Fruit fly (Drosophila melanogaster) whole organism, embryonic: ENCODE data around the gene CG13408.

Experiments used
- Antp ChIP-seq: fragments of 200-800 bp; sonication (Bioruptor generic); optimal IDR thresholded peaks from 3 replicates; lab custom pipeline; 2016; ENCODE audit warnings: missing biosample characterization, missing genetic modification characterization
- CG10147 ChIP-seq: fragments of 200-800 bp; sonication (Bioruptor generic); optimal IDR thresholded peaks from 2 replicates; lab custom pipeline; 2019; ENCODE audit warnings: missing biosample characterization, mild to moderate bottlenecking, missing genetic modification characterization, moderate library complexity
- CG10274 ChIP-seq: fragments of 200-800 bp; sonication (Bioruptor generic); optimal IDR thresholded peaks from 3 replicates; lab custom pipeline; 2017; ENCODE audit warnings: missing biosample characterization, mild to moderate bottlenecking, missing genetic modification characterization
- CG10979 ChIP-seq: fragments of 200-800 bp; sonication (Bioruptor generic); optimal IDR thresholded peaks from 2 replicates; lab custom pipeline; 2018; ENCODE audit warnings: missing biosample characterization, mild to moderate bottlenecking, missing genetic modification characterization, moderate library complexity
- CG11085 ChIP-seq: fragments of 200-800 bp; sonication (Bioruptor generic); IDR thresholded peaks from 2 replicates; pipeline ENCODE4 v1.3.6; 2022; ENCODE audit warnings: missing biosample characterization, missing genetic modification characterization
- CG11560 ChIP-seq: fragments of 200-800 bp; sonication (Bioruptor generic); IDR thresholded peaks from 3 replicates; pipeline ENCODE4 v1.3.6; 2022; ENCODE audit warnings: missing biosample characterization, missing genetic modification characterization
- CG12155 ChIP-seq: fragments of 200-800 bp; sonication (Bioruptor generic); optimal IDR thresholded peaks from 3 replicates; lab custom pipeline; 2016; ENCODE audit warnings: missing biosample characterization, missing genetic modification characterization
- CG1233 ChIP-seq: fragments of 200-800 bp; sonication (Bioruptor generic); optimal IDR thresholded peaks from 4 replicates; lab custom pipeline; 2018; ENCODE audit warnings: missing biosample characterization, mild to moderate bottlenecking, missing genetic modification characterization
- CG14050 ChIP-seq: fragments of 200-800 bp; sonication (Bioruptor generic); IDR thresholded peaks from 3 replicates; pipeline ENCODE4 v1.3.6; 2022; ENCODE audit warnings: missing biosample characterization, missing genetic modification characterization
- CG1529 ChIP-seq: fragments of 200-800 bp; sonication (Bioruptor generic); optimal IDR thresholded peaks from 3 replicates; lab custom pipeline; 2018; ENCODE audit warnings: missing biosample characterization, missing genetic modification characterization
- CG1603 ChIP-seq: fragments of 200-800 bp; sonication (Bioruptor generic); optimal IDR thresholded peaks from 2 replicates; lab custom pipeline; 2019; ENCODE audit warnings: missing biosample characterization, mild to moderate bottlenecking, missing genetic modification characterization, moderate library complexity
- CG17385 ChIP-seq: fragments of 200-800 bp; sonication (Bioruptor generic); optimal IDR thresholded peaks from 3 replicates; lab custom pipeline; 2018; ENCODE audit warnings: missing biosample characterization, mild to moderate bottlenecking, missing genetic modification characterization
- CG18764 ChIP-seq: fragments of 200-800 bp; sonication (Bioruptor generic); optimal IDR thresholded peaks from 3 replicates; lab custom pipeline; 2016; ENCODE audit warnings: missing biosample characterization, missing genetic modification characterization
- CG2678 ChIP-seq: fragments of 200-800 bp; sonication (Bioruptor generic); optimal IDR thresholded peaks from 3 replicates; lab custom pipeline; 2019; ENCODE audit warnings: missing biosample characterization, mild to moderate bottlenecking, missing genetic modification characterization, moderate library complexity
- CG34376 ChIP-seq: fragments of 200-800 bp; sonication (Bioruptor generic); optimal IDR thresholded peaks from 2 replicates; lab custom pipeline; 2018; ENCODE audit warnings: missing biosample characterization, mild to moderate bottlenecking, missing genetic modification characterization
- CG4360 ChIP-seq: fragments of 200-800 bp; sonication (Bioruptor generic); IDR thresholded peaks from 2 replicates; pipeline ENCODE4 v1.3.6; 2022; ENCODE audit warnings: missing biosample characterization, missing genetic modification characterization
- CG6813 ChIP-seq: fragments of 200-800 bp; sonication (Bioruptor generic); optimal IDR thresholded peaks from 2 replicates; lab custom pipeline; 2017; ENCODE audit warnings: missing biosample characterization, missing genetic modification characterization, mild to moderate bottlenecking, moderate library complexity, missing genetic modification reagents
- CG8281 ChIP-seq: fragments of 200-800 bp; sonication (Bioruptor generic); optimal IDR thresholded peaks from 2 replicates; lab custom pipeline; 2018; ENCODE audit warnings: missing biosample characterization, mild to moderate bottlenecking, missing genetic modification characterization, moderate library complexity
- CG8359 ChIP-seq: fragments of 200-800 bp; sonication (Bioruptor generic); optimal IDR thresholded peaks from 2 replicates; lab custom pipeline; 2017; ENCODE audit warnings: missing biosample characterization, mild to moderate bottlenecking, missing genetic modification characterization, borderline replicate concordance
- CG9817 ChIP-seq: fragments of 200-800 bp; sonication (Bioruptor generic); optimal IDR thresholded peaks from 2 replicates; lab custom pipeline; 2018; ENCODE audit warnings: missing biosample characterization, mild to moderate bottlenecking, missing genetic modification characterization, moderate library complexity
- CG9932 ChIP-seq: fragments of 200-800 bp; sonication (Bioruptor generic); IDR thresholded peaks from 2 replicates; pipeline ENCODE4 v1.3.6; 2022; ENCODE audit warnings: missing biosample characterization, missing genetic modification characterization
- E2f1 ChIP-seq: fragments of 200-800 bp; sonication (Bioruptor generic); IDR thresholded peaks from 2 replicates; pipeline ENCODE4 v1.3.6; 2022; ENCODE audit warnings: missing biosample characterization, missing genetic modification characterization
- Elba2 ChIP-seq: fragments of 200-800 bp; sonication (Bioruptor generic); optimal IDR thresholded peaks from 3 replicates; lab custom pipeline; 2016; ENCODE audit warnings: missing biosample characterization, missing genetic modification characterization
- Ets65A ChIP-seq: fragments of 200-800 bp; sonication (Bioruptor generic); peaks from one replicate; lab custom pipeline; 2016; ENCODE audit warnings: missing biosample characterization, missing genetic modification characterization
- Ets97D ChIP-seq: fragments of 200-800 bp; sonication (Bioruptor generic); optimal IDR thresholded peaks from 3 replicates; lab custom pipeline; 2016; ENCODE audit warnings: missing biosample characterization, missing genetic modification characterization
- HLH4C ChIP-seq: fragments of 200-800 bp; sonication (Bioruptor generic); IDR thresholded peaks from 3 replicates; pipeline ENCODE4 v1.3.6; 2022; ENCODE audit warnings: missing biosample characterization, missing genetic modification characterization; ENCODE audit not compliant: partially characterized antibody
- Hr3 ChIP-seq: fragments of 200-800 bp; sonication (Bioruptor generic); optimal IDR thresholded peaks from 3 replicates; lab custom pipeline; 2016; ENCODE audit warnings: missing biosample characterization, missing genetic modification characterization
- Hr39 ChIP-seq: fragments of >200 bp; optimal IDR thresholded peaks from 2 replicates; lab custom pipeline; 2017
- Hr51 ChIP-seq, 2 experiments: fragments of 200-800 bp; sonication (Bioruptor generic); optimal IDR thresholded peaks; 2 replicates in 1 of 2; 3 replicates in 1 of 2; lab custom pipeline; 2016 to 2018; ENCODE audit warnings: missing biosample characterization in 2 of 2, missing genetic modification characterization in 2 of 2, mild to moderate bottlenecking in 1 of 2, moderate library complexity in 1 of 2
- Jarid2 ChIP-seq: fragments of 200-800 bp; sonication (Bioruptor generic); optimal IDR thresholded peaks from 3 replicates; lab custom pipeline; 2017; ENCODE audit warnings: mild to moderate bottlenecking, missing biosample characterization, missing genetic modification reagents, missing genetic modification characterization
- Myb ChIP-seq: fragments of 200-800 bp; sonication (Bioruptor generic); optimal IDR thresholded peaks from 2 replicates; lab custom pipeline; 2016; ENCODE audit warnings: missing biosample characterization, missing genetic modification characterization
- Nf-YC ChIP-seq: fragments of 200-800 bp; optimal IDR thresholded peaks from 3 replicates; lab custom pipeline; 2019; ENCODE audit warnings: missing biosample characterization, mild to moderate bottlenecking, missing genetic modification characterization, moderate library complexity
- NfI ChIP-seq: fragments of 200-800 bp; sonication (Bioruptor generic); optimal IDR thresholded peaks from 3 replicates; lab custom pipeline; 2018; ENCODE audit warnings: missing biosample characterization, mild to moderate bottlenecking, missing genetic modification characterization, moderate library complexity
- PHDP ChIP-seq: fragments of 200-800 bp; sonication (Bioruptor generic); optimal IDR thresholded peaks from 3 replicates; lab custom pipeline; 2018; ENCODE audit warnings: missing biosample characterization, mild to moderate bottlenecking, missing genetic modification characterization, moderate library complexity
- Spps ChIP-seq: fragments of 200-800 bp; sonication (Bioruptor generic); optimal IDR thresholded peaks from 2 replicates; lab custom pipeline; 2018; ENCODE audit warnings: missing biosample characterization, mild to moderate bottlenecking, missing genetic modification characterization
- ac ChIP-seq: fragments of 200-800 bp; sonication (Bioruptor generic); optimal IDR thresholded peaks from 3 replicates; lab custom pipeline; 2017; ENCODE audit warnings: missing biosample characterization, mild to moderate bottlenecking, missing genetic modification characterization
- cas ChIP-seq: fragments of 200-800 bp; sonication (Bioruptor generic); IDR thresholded peaks from 2 replicates; pipeline ENCODE4 v1.3.6; 2022; ENCODE audit warnings: missing biosample characterization, missing genetic modification characterization
- chn ChIP-seq: fragments of 200-800 bp; sonication (Bioruptor generic); optimal IDR thresholded peaks from 2 replicates; lab custom pipeline; 2016; ENCODE audit warnings: missing biosample characterization, missing genetic modification characterization
- disco-r ChIP-seq: fragments of 200-800 bp; sonication (Bioruptor generic); optimal IDR thresholded peaks from 2 replicates; lab custom pipeline; 2016; ENCODE audit warnings: missing biosample characterization, missing genetic modification characterization
- fd64A ChIP-seq: fragments of 200-800 bp; sonication (Bioruptor generic); optimal IDR thresholded peaks from 3 replicates; lab custom pipeline; 2018; ENCODE audit warnings: missing biosample characterization, mild to moderate bottlenecking, missing genetic modification characterization
- fd96Cb ChIP-seq: fragments of 200-800 bp; sonication (Bioruptor generic); optimal IDR thresholded peaks from 2 replicates; lab custom pipeline; 2018; ENCODE audit warnings: missing biosample characterization, mild to moderate bottlenecking, missing genetic modification characterization, moderate library complexity
- gsb ChIP-seq: fragments of 200-800 bp; sonication (Bioruptor generic); IDR thresholded peaks from 2 replicates; pipeline ENCODE4 v1.3.6; 2022; ENCODE audit warnings: missing biosample characterization, missing genetic modification characterization
- klu ChIP-seq: fragments of 200-800 bp; sonication (Bioruptor generic); IDR thresholded peaks from 2 replicates; pipeline ENCODE4 v1.3.6; 2022; ENCODE audit warnings: missing biosample characterization, missing genetic modification characterization
- nom ChIP-seq: fragments of 200-800 bp; sonication (Bioruptor generic); optimal IDR thresholded peaks from 2 replicates; lab custom pipeline; 2017; ENCODE audit warnings: missing biosample characterization, missing genetic modification characterization, mild to moderate bottlenecking, moderate library complexity, missing genetic modification reagents
- oc ChIP-seq: fragments of 200-800 bp; sonication (Bioruptor generic); optimal IDR thresholded peaks from 2 replicates; lab custom pipeline; 2018; ENCODE audit warnings: missing biosample characterization, mild to moderate bottlenecking, missing genetic modification characterization, moderate library complexity
- odd ChIP-seq: fragments of 200-800 bp; sonication (Bioruptor generic); optimal IDR thresholded peaks from 2 replicates; lab custom pipeline; 2017; ENCODE audit warnings: missing biosample characterization, mild to moderate bottlenecking, missing genetic modification characterization
- org-1 ChIP-seq: fragments of 200-800 bp; sonication (Bioruptor generic); optimal IDR thresholded peaks from 2 replicates; lab custom pipeline; 2017; ENCODE audit warnings: missing biosample characterization, missing genetic modification characterization
- pb ChIP-seq: fragments of 200-800 bp; sonication (Bioruptor generic); optimal IDR thresholded peaks from 3 replicates; lab custom pipeline; 2016; ENCODE audit warnings: missing biosample characterization, missing genetic modification characterization
- pnt ChIP-seq: fragments of 200-800 bp; sonication (Bioruptor generic); optimal IDR thresholded peaks from 3 replicates; lab custom pipeline; 2016; ENCODE audit warnings: missing biosample characterization, missing genetic modification characterization
- ttk ChIP-seq: fragments of 200-800 bp; sonication (Bioruptor generic); IDR thresholded peaks from 2 replicates; pipeline ENCODE4 v2.1.2; 2022; ENCODE audit warnings: missing biosample characterization, missing genetic modification characterization

The CG13408 gene

DNA sequence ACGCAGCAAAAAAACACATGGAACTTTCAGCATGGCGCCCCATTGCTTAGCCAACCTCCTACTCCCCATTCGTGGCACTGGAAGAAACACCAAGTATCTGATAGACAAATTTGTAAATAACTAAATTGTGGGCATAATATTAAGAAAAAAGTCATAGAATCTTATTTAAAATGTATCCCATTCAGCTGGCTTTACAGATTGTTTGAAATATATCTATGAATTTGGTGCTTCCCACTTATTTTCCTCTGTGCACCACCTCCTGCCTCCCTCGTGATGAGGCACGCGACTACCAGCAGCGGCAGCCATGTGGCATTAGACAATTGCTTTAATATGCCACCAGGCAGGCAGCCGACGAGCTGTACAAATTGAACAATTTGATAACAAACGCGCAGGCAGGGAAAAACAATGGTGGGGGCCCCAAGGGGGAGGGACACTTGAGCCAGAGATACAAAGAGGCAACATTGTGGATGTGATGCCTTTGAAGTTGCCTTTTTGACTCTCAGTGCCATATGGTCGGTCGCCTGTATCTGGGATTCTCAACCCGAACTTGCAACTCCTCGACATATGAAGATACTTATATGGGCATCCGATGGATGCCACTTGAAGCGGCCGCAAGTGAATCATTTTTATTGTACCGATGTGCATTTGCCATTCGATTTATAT lies 30.9 kb upstream of the CG13408 start (continued):
- TF ChIP-seq CG8281 (tag; lab: Kevin White, UChicago) = peak; percentile 45
- TF ChIP-seq CG17385 (GFP tag; lab: Kevin White, UChicago) = peak; percentile 79
- peak; percentile 47 for TF ChIP-seq Nf-YC (tag; lab: Kevin White, UChicago)
- no peak for TF ChIP-seq HLH4C (GFP tag; lab: Robert Waterston, UW)
- peak; percentile 22 for TF ChIP-seq ac (GFP tag; lab: Kevin White, UChicago)
- peak; percentile 76 for TF ChIP-seq Hr3 (GFP tag; lab: Kevin White, UChicago)
- TF ChIP-seq Antp (GFP tag; lab: Kevin White, UChicago) = peak; percentile 69
- peak; percentile 79 for TF ChIP-seq CG10979 (tag; lab: Kevin White, UChicago)
- TF ChIP-seq CG4360 (GFP tag; lab: Robert Waterston, UW) = no peak
- peak; percentile 72 for TF ChIP-seq pnt (GFP tag; lab: Kevin White, UChicago)
- TF ChIP-seq E2f1 (GFP tag; lab: Robert Waterston, UW) = peak; percentile 82
- peak; percentile 84 for TF ChIP-seq org-1 (GFP tag; lab: Kevin White, UChicago)
- TF ChIP-seq CG2678 (tag; lab: Kevin White, UChicago) = peak; percentile 88
- TF ChIP-seq CG9932 (GFP tag; lab: Robert Waterston, UW) = peak; percentile 72
- TF ChIP-seq oc (tag; lab: Kevin White, UChicago) = peak; percentile 80
- TF ChIP-seq CG6813 (GFP tag; lab: Kevin White, UChicago) = peak; percentile 71
- no peak for TF ChIP-seq Ets97D (GFP tag; lab: Kevin White, UChicago)
- TF ChIP-seq CG18764 = peak; percentile 55
- TF ChIP-seq klu (GFP tag; lab: Robert Waterston, UW) = peak; percentile 66
- peak; percentile 87 for TF ChIP-seq CG1603
- TF ChIP-seq CG10274 (GFP tag; lab: Kevin White, UChicago) = peak; percentile 45
- TF ChIP-seq Jarid2 (GFP tag; lab: Kevin White, UChicago) = peak; percentile 52
- TF ChIP-seq CG11560 (tag; lab: Robert Waterston, UW) = peak; percentile 36; the same call in 1 of the 3 replicates
- peak; percentile 77 for TF ChIP-seq CG9817 (tag; lab: Kevin White, UChicago)
- peak; percentile 37; the same call in 1 of the 2 replicates for TF ChIP-seq cas
- TF ChIP-seq Myb (GFP tag; lab: Kevin White, UChicago) = peak; percentile 62
- TF ChIP-seq pb = peak; percentile 64
- TF ChIP-seq CG11085 = no peak
- peak; percentile 35 to 83 for TF ChIP-seq Hr51 (GFP tag; optimal IDR thresholded peaks at IDR 0.05; lab: Kevin White, UChicago)
- TF ChIP-seq Ets65A = peak; percentile 92
- no peak for TF ChIP-seq Hr39
- TF ChIP-seq CG34376 (GFP tag; lab: Kevin White, UChicago) = no peak
- TF ChIP-seq chn = peak; percentile 77
- peak; percentile 66 for TF ChIP-seq CG12155 (GFP tag; lab: Kevin White, UChicago)
- peak; percentile 34 for TF ChIP-seq CG8359 (GFP tag; lab: Kevin White, UChicago)
- peak; percentile 81 for TF ChIP-seq PHDP (tag; lab: Kevin White, UChicago)
- TF ChIP-seq Spps (tag; lab: Kevin White, UChicago) = peak; percentile 65
- peak; percentile 72 for TF ChIP-seq NfI (GFP tag; lab: Kevin White, UChicago)
- TF ChIP-seq ttk (GFP tag; lab: Robert Waterston, UW) = peak; percentile 85
- TF ChIP-seq nom = no peak
- peak; percentile 77 for TF ChIP-seq CG14050 (GFP tag; lab: Robert Waterston, UW)
- peak; percentile 67 for TF ChIP-seq fd64A
- peak; percentile 68 for TF ChIP-seq odd (GFP tag; lab: Kevin White, UChicago)
- no peak for TF ChIP-seq Elba2 (GFP tag; lab: Kevin White, UChicago)
- TF ChIP-seq CG1529 (GFP tag; lab: Kevin White, UChicago) = peak; percentile 75
- TF ChIP-seq CG1233 (GFP tag; lab: Kevin White, UChicago) = peak; percentile 74
- peak; percentile 55 for TF ChIP-seq CG10147 (GFP tag; lab: Kevin White, UChicago)
- peak; percentile 83 for TF ChIP-seq fd96Cb (tag; lab: Kevin White, UChicago)
- peak; percentile 66 for TF ChIP-seq disco-r (GFP tag; lab: Kevin White, UChicago)
- TF ChIP-seq gsb = peak; percentile 58
